Worm (Caenorhabditis elegans) whole organism, L1 larva: Measurements from ENCODE around the gene C27B7.7.

Experiments used
- lin-39 ChIP-seq: fragments of 150-350 bp; optimal IDR thresholded peaks from 2 replicates; lab custom pipeline; 2014; ENCODE audit warnings: missing biosample characterization, missing genetic modification reagents, missing genetic modification characterization
- lsy-2 ChIP-seq, 2 experiments: fragments of 150-350 bp; optimal IDR thresholded peaks; 2 replicates each; lab custom pipeline; 2014; ENCODE audit warnings: missing biosample characterization in 2 of 2, missing genetic modification characterization in 2 of 2
- nhr-11 ChIP-seq: fragments of 150-350 bp; optimal IDR thresholded peaks from 2 replicates; lab custom pipeline; 2014; ENCODE audit warnings: missing biosample characterization, missing genetic modification characterization
- pag-3 ChIP-seq: sonication (generic microtip); optimal IDR thresholded peaks from 2 replicates; lab custom pipeline; 2017; ENCODE audit warnings: missing genetic modification characterization, mild to moderate bottlenecking, missing compliant biosample characterization, antibody characterized with exemption, borderline replicate concordance; ENCODE audit not compliant: insufficient read depth

DNA sequence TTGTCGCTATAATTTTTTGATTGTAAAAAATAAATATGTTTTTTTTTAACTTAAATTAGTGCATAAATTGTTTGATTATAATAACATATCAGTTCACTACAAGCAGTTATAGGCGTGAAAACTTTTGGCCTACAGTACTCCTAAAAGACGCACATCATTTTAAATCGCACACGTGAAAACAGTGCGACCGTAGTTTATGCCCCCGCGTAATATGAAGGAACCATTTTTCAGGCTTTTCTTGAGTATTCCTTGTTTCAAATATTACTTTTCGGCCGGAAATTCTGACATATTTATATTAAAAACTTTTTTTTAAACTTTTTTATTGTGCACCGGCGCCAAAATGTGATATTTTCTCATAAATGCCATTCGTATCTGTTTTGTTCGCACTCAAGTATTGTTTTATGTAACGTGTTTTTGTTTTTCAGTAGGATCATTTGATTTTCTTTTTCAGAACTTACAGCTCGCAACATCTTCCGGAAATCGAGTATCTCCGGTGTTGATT lies 18.3 kb upstream of the C27B7.7 start, which contains the start of gene oma-1:
- TF ChIP-seq nhr-11 (tag; lab: Kevin White, UChicago) = no peak
- TF ChIP-seq pag-3 (tag; lab: Kevin White, UChicago) = no peak
- no peak for TF ChIP-seq lsy-2 (tag; optimal IDR thresholded peaks at IDR 0.05; lab: Kevin White, UChicago)
- TF ChIP-seq lin-39 = no peak
